Fruit fly (Drosophila melanogaster): ENCODE data around the gene CG14984.

DNA sequence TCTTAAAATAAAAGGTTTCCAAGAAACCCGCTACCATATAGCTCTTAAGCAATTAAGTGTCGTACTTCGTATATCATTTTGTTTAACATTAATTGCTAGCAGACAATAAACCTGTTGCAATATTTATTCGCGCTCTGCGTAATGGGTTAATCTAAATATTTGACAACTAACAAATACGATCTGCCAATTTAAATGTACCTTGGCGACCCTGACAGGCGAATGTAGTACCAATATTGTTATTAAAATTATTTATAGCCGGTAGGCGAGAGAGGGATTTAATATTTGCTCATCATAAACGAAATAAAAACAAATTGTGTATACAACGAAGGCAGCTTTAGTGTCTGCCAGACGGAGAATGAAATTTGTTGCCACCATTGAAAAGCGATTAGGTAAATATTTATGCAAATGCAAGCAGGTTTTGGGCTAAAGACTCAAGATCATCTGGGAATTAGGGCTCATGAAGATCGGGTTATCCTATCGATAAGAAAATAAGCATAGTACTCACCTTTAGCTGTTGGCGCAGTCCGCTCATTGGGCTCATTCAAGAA is 19.5 kb downstream of the CG14984 start:
- no peak for TF ChIP-seq insv (optimal IDR thresholded peaks at IDR 0.05)
- TF ChIP-seq Myc (optimal IDR thresholded peaks at IDR 0.05): no peak
- TF ChIP-seq psq (optimal IDR thresholded peaks at IDR 0.05): no peak
- no peak for TF ChIP-seq ttk (optimal IDR thresholded peaks at IDR 0.05)

All from Kc167 (cell line).